Fruit fly (Drosophila melanogaster): ENCODE results near the gene Vha68-2.

The Vha68-2 gene

dm6 chr2L:13004059-13004870 lies 30.1 kb downstream of the Vha68-2 start, which contains the start of the genes Vha68-1 and mTor (continued):
- TF ChIP-seq CG10979 (tag; optimal IDR thresholded peaks at IDR 0.05) (peak; percentile 61), chinmo (GFP tag; IDR thresholded peaks at IDR 0.05; ENCODE audit: partially characterized antibody) (0 out of 4 replicates have a peak, but pooled peaks have one; percentile 65), gsb-n (tag; optimal IDR thresholded peaks at IDR 0.05) (no peak), ken (GFP tag; IDR thresholded peaks at IDR 0.05) (peak; percentile 79), CG17359 (tag; optimal IDR thresholded peaks at IDR 0.05) (no peak), Fer3 (tag; optimal IDR thresholded peaks at IDR 0.05) (peak; percentile 81), CG15011 (GFP tag; optimal IDR thresholded peaks at IDR 0.05) (no peak), CTCF (GFP tag; optimal IDR thresholded peaks at IDR 0.05) (no peak), CG6254 (GFP tag; optimal IDR thresholded peaks at IDR 0.05) (no peak), Abd-B (GFP tag; optimal IDR thresholded peaks at IDR 0.05) (peak; percentile 90), grn (GFP tag; optimal IDR thresholded peaks at IDR 0.05) (no peak), CG18599 (GFP tag; optimal IDR thresholded peaks at IDR 0.05) (peak; percentile 78), zf30C (GFP tag; optimal IDR thresholded peaks at IDR 0.05) (no peak), Spps (tag; optimal IDR thresholded peaks at IDR 0.05) (peak; percentile 39), lab (GFP tag; optimal IDR thresholded peaks at IDR 0.05) (no peak), ro (GFP tag; IDR thresholded peaks at IDR 0.05) (0 out of 2 replicates have a peak, but pooled peaks have one; percentile 14), klu (GFP tag; IDR thresholded peaks at IDR 0.05) (peak; percentile 76; the same call in 1 of the 2 replicates), CG6854 (GFP tag; optimal IDR thresholded peaks at IDR 0.05) (no peak), Ptx1 (GFP tag; IDR thresholded peaks at IDR 0.05) (peak; percentile 85), CG14441 (GFP tag; IDR thresholded peaks at IDR 0.05) (peak; percentile 85), CoRest (tag; optimal IDR thresholded peaks at IDR 0.05) (peak; percentile 90), CG11093 (GFP tag; IDR thresholded peaks at IDR 0.05) (peak; percentile 57; the same call in 1 of the 3 replicates), YL-1 (GFP tag; optimal IDR thresholded peaks at IDR 0.05) (no peak), CG2129 (GFP tag; IDR thresholded peaks at IDR 0.05; ENCODE audit: partially characterized antibody) (no peak), HHEX (GFP tag; optimal IDR thresholded peaks at IDR 0.05) (peak; percentile 58), luna (GFP tag; optimal IDR thresholded peaks at IDR 0.05) (peak; percentile 67), CG7928 (GFP tag; optimal IDR thresholded peaks at IDR 0.05) (peak; percentile 90), CG3847 (GFP tag; IDR thresholded peaks at IDR 0.05) (peak; percentile 86), cwo (GFP tag; optimal IDR thresholded peaks at IDR 0.05) (no peak), vfl (GFP tag; optimal IDR thresholded peaks at IDR 0.05) (peak; percentile 64), slou (GFP tag; optimal IDR thresholded peaks at IDR 0.05) (peak; percentile 84), TFAM (GFP tag; optimal IDR thresholded peaks at IDR 0.05) (no peak)

- TF ChIP-seq Spps (tag; optimal IDR thresholded peaks at IDR 0.05) (no peak), CG4617 (GFP tag; optimal IDR thresholded peaks at IDR 0.05; ENCODE audit: borderline replicate concordance) (no peak), CG18764 (GFP tag; optimal IDR thresholded peaks at IDR 0.05) (no peak)
These were observed 31.2 kb downstream of the Vha68-2 start for dm6 chr2L:13005304-13005703.

dm6 chr2L:13014038-13014790 lies 40.1 kb downstream of the Vha68-2 start:
- peak; percentile 52 for TF ChIP-seq CG34376 (GFP tag; optimal IDR thresholded peaks at IDR 0.05)
- TF ChIP-seq CG10147 (GFP tag; optimal IDR thresholded peaks at IDR 0.05), result no peak
- TF ChIP-seq ftz-f1 (GFP tag; optimal IDR thresholded peaks at IDR 0.05), result peak; percentile 44

All from whole organism, embryonic.